Worm (Caenorhabditis elegans) whole organism, L3 larva: ENCODE results near the gene afmd-1.

ENCODE experiments used
- ama-1 ChIP-seq: fragments of 150-350 bp; optimal IDR thresholded peaks from 2 replicates; lab custom pipeline; 2018
- ceh-9 ChIP-seq: sonication (generic microtip); optimal IDR thresholded peaks from 2 replicates; lab custom pipeline; 2018; ENCODE audit warnings: missing biosample characterization, missing genetic modification characterization
- egl-27 ChIP-seq: sonication (generic microtip); optimal IDR thresholded peaks from 4 replicates; lab custom pipeline; 2017; ENCODE audit warnings: missing biosample characterization, missing genetic modification reagents, missing genetic modification characterization
- elt-2 ChIP-seq: sonication (generic microtip); optimal IDR thresholded peaks from 2 replicates; lab custom pipeline; 2016; ENCODE audit warnings: missing genetic modification reagents, mild to moderate bottlenecking, missing genetic modification characterization, missing compliant biosample characterization
- fos-1 ChIP-seq: fragments of 150-350 bp; optimal IDR thresholded peaks from 2 replicates; lab custom pipeline; 2014; ENCODE audit warnings: missing biosample characterization, missing genetic modification characterization
- lin-15B ChIP-seq: fragments of 150-350 bp; optimal IDR thresholded peaks from 2 replicates; lab custom pipeline; 2014; ENCODE audit warnings: missing biosample characterization, missing genetic modification characterization
- mdl-1 ChIP-seq: fragments of 150-350 bp; optimal IDR thresholded peaks from 2 replicates; lab custom pipeline; 2014; ENCODE audit warnings: missing biosample characterization, missing genetic modification characterization
- nhr-11 ChIP-seq: fragments of 150-350 bp; optimal IDR thresholded peaks from 2 replicates; lab custom pipeline; 2014; ENCODE audit warnings: missing biosample characterization, missing genetic modification characterization
- nhr-77 ChIP-seq: fragments of 150-350 bp; optimal IDR thresholded peaks from 2 replicates; lab custom pipeline; 2014; ENCODE audit warnings: missing biosample characterization, missing genetic modification characterization
- pqm-1 ChIP-seq: fragments of 150-350 bp; optimal IDR thresholded peaks from 2 replicates; lab custom pipeline; 2017; ENCODE audit warnings: missing biosample characterization, missing genetic modification characterization, inconsistent platforms
- unc-39 ChIP-seq: sonication (generic microtip); optimal IDR thresholded peaks from 4 replicates; lab custom pipeline; 2017; ENCODE audit warnings: missing biosample characterization, missing genetic modification characterization
- unc-62 ChIP-seq: fragments of 150-350 bp; sonication (generic microtip); optimal IDR thresholded peaks from 4 replicates; lab custom pipeline; 2014; ENCODE audit warnings: missing biosample characterization, missing genetic modification reagents, missing genetic modification characterization
- ztf-11 ChIP-seq: fragments of 150-350 bp; optimal IDR thresholded peaks from 2 replicates; lab custom pipeline; 2014; ENCODE audit warnings: missing biosample characterization, missing genetic modification characterization
- ztf-4 ChIP-seq: fragments of 150-350 bp; optimal IDR thresholded peaks from 2 replicates; lab custom pipeline; 2014; ENCODE audit warnings: missing biosample characterization, missing genetic modification characterization

DNA sequence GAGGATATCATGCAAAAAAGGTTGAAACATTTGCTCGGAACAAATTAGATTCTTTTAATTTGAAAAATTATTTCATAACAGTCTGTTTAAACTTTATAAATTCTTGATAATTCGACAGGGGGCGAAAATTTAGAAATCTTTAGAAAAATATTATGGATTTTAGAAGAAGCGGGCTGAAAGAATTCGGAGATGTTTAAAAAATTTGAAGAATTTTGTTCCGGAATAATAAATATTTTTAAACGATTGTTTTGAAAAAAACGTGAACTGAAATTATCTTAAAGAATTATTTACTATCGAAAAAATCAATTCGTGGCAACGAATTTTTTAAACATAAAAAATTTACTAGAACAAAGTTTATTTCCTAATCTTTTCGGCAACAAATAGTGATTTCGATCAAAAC lies 40.3 kb upstream of the afmd-1 start, which contains the start of gene R13A1.3:
- TF ChIP-seq lin-15B (tag; lab: Kevin White, UChicago) (no peak), unc-62 (GFP tag; lab: Kevin White, UChicago) (no peak), pqm-1 (tag; lab: Kevin White, UChicago) (no peak), ztf-4 (tag; lab: Kevin White, UChicago) (no peak), ceh-9 (no peak), ama-1 (no peak), elt-2 (tag; lab: Kevin White, UChicago) (no peak), egl-27 (tag; lab: Kevin White, UChicago) (no peak), unc-39 (tag; lab: Kevin White, UChicago) (no peak), ztf-11 (tag; lab: Kevin White, UChicago) (no peak), fos-1 (tag; lab: Kevin White, UChicago) (no peak), nhr-77 (no peak), nhr-11 (tag; lab: Kevin White, UChicago) (no peak), mdl-1 (tag; lab: Kevin White, UChicago) (no peak)
